Fruit fly (Drosophila melanogaster) whole organism, embryonic: ENCODE measurements around the gene mRpL13.

Experiments
- Bteb2 ChIP-seq: fragments of 200-800 bp; sonication (Bioruptor generic); optimal IDR thresholded peaks from 2 replicates; lab custom pipeline; 2016; ENCODE audit warnings: missing biosample characterization, missing genetic modification characterization
- CG10959 ChIP-seq: fragments of 200-800 bp; sonication (Bioruptor generic); IDR thresholded peaks from 2 replicates; pipeline ENCODE4 v1.3.6; 2022; ENCODE audit warnings: missing biosample characterization, missing genetic modification characterization
- CG11093 ChIP-seq: fragments of 200-800 bp; sonication (Bioruptor generic); IDR thresholded peaks from 3 replicates; pipeline ENCODE4 v1.3.6; 2022; ENCODE audit warnings: missing biosample characterization, missing genetic modification characterization
- CG12155 ChIP-seq: fragments of 200-800 bp; sonication (Bioruptor generic); optimal IDR thresholded peaks from 3 replicates; lab custom pipeline; 2016; ENCODE audit warnings: missing biosample characterization, missing genetic modification characterization
- CG12744 ChIP-seq: fragments of 200-800 bp; sonication (Bioruptor generic); optimal IDR thresholded peaks from 2 replicates; lab custom pipeline; 2016; ENCODE audit warnings: missing biosample characterization, missing genetic modification characterization
- CG15011 ChIP-seq: fragments of 200-800 bp; sonication (Bioruptor generic); optimal IDR thresholded peaks from 3 replicates; lab custom pipeline; 2018; ENCODE audit warnings: missing biosample characterization, mild to moderate bottlenecking, missing genetic modification characterization
- CG1529 ChIP-seq: fragments of 200-800 bp; sonication (Bioruptor generic); optimal IDR thresholded peaks from 3 replicates; lab custom pipeline; 2018; ENCODE audit warnings: missing biosample characterization, missing genetic modification characterization
- CG17912 ChIP-seq: fragments of 200-800 bp; sonication (Bioruptor generic); optimal IDR thresholded peaks from 2 replicates; lab custom pipeline; 2018; ENCODE audit warnings: missing biosample characterization, mild to moderate bottlenecking, missing genetic modification characterization
- CG1792 ChIP-seq: fragments of 200-800 bp; sonication (Bioruptor generic); optimal IDR thresholded peaks from 2 replicates; lab custom pipeline; 2016; ENCODE audit warnings: missing biosample characterization, missing genetic modification characterization
- CG2202 ChIP-seq: fragments of 200-800 bp; sonication (Bioruptor generic); optimal IDR thresholded peaks from 2 replicates; lab custom pipeline; 2018; ENCODE audit warnings: missing biosample characterization, mild to moderate bottlenecking, missing genetic modification characterization
- CG2712 ChIP-seq: fragments of 200-800 bp; optimal IDR thresholded peaks from 3 replicates; lab custom pipeline; 2019; ENCODE audit warnings: missing biosample characterization, mild to moderate bottlenecking, missing genetic modification characterization, moderate library complexity
- CG2889 ChIP-seq: fragments of 200-800 bp; sonication (Bioruptor generic); IDR thresholded peaks from 3 replicates; pipeline ENCODE4 v1.3.6; 2022; ENCODE audit warnings: missing biosample characterization, missing genetic modification characterization
- CG4282 ChIP-seq: fragments of 200-800 bp; sonication (Bioruptor generic); optimal IDR thresholded peaks from 2 replicates; lab custom pipeline; 2016; ENCODE audit warnings: missing biosample characterization, missing genetic modification characterization
- CG4854 ChIP-seq: fragments of 200-800 bp; sonication (Bioruptor generic); optimal IDR thresholded peaks from 2 replicates; lab custom pipeline; 2016; ENCODE audit warnings: missing biosample characterization, missing genetic modification characterization, inconsistent platforms
- CG6791 ChIP-seq: fragments of 200-800 bp; sonication (Bioruptor generic); IDR thresholded peaks from 3 replicates; pipeline ENCODE4 v1.3.6; 2022; ENCODE audit warnings: missing biosample characterization, missing genetic modification characterization; ENCODE audit not compliant: partially characterized antibody
- CG7745 ChIP-seq: fragments of 200-800 bp; sonication (Bioruptor generic); optimal IDR thresholded peaks from 2 replicates; lab custom pipeline; 2018; ENCODE audit warnings: missing biosample characterization, mild to moderate bottlenecking, missing genetic modification characterization, moderate library complexity
- CG7786 ChIP-seq: fragments of 200-800 bp; sonication (Bioruptor generic); optimal IDR thresholded peaks from 2 replicates; lab custom pipeline; 2016; ENCODE audit warnings: missing biosample characterization, missing genetic modification characterization
- CG7963 ChIP-seq: fragments of 200-800 bp; sonication (Bioruptor generic); IDR thresholded peaks from 3 replicates; pipeline ENCODE4 v1.3.6; 2022; ENCODE audit warnings: missing biosample characterization, missing genetic modification characterization; ENCODE audit not compliant: partially characterized antibody
- CHES-1-like ChIP-seq: fragments of 200-800 bp; sonication (Bioruptor generic); optimal IDR thresholded peaks from 2 replicates; lab custom pipeline; 2016; ENCODE audit warnings: missing biosample characterization, missing genetic modification characterization
- D19B ChIP-seq: fragments of 200-800 bp; sonication (Bioruptor generic); optimal IDR thresholded peaks from 2 replicates; lab custom pipeline; 2017; ENCODE audit warnings: missing biosample characterization, mild to moderate bottlenecking, missing genetic modification characterization
- Dip3 ChIP-seq: fragments of 200-800 bp; sonication (Bioruptor generic); optimal IDR thresholded peaks from 3 replicates; lab custom pipeline; 2016; ENCODE audit warnings: missing biosample characterization, missing genetic modification characterization
- Drgx ChIP-seq: fragments of 200-800 bp; sonication (Bioruptor generic); IDR thresholded peaks from 2 replicates; pipeline ENCODE4 v1.3.6; 2022; ENCODE audit warnings: missing biosample characterization, missing genetic modification characterization
- Eip74EF ChIP-seq, 2 experiments: fragments of 200-800 bp in 1 of 2; fragments of >200 bp in 1 of 2; sonication (Bioruptor generic) in 1 of 2; optimal IDR thresholded peaks; 2 replicates each; lab custom pipeline; 2017 to 2019; ENCODE audit warnings: missing biosample characterization in 2 of 2, missing genetic modification characterization in 2 of 2, mild to moderate bottlenecking in 1 of 2, moderate library complexity in 1 of 2
- Ets97D ChIP-seq: fragments of 200-800 bp; sonication (Bioruptor generic); optimal IDR thresholded peaks from 3 replicates; lab custom pipeline; 2016; ENCODE audit warnings: missing biosample characterization, missing genetic modification characterization
- Gug ChIP-seq: fragments of 200-800 bp; sonication (Bioruptor generic); IDR thresholded peaks from 4 replicates; pipeline ENCODE4 v1.3.6; 2022; ENCODE audit warnings: missing biosample characterization, missing genetic modification characterization
- HLH3B ChIP-seq: fragments of 200-800 bp; sonication (Bioruptor generic); IDR thresholded peaks from 2 replicates; pipeline ENCODE4 v1.3.6; 2022; ENCODE audit warnings: missing biosample characterization, missing genetic modification characterization
- HLH4C ChIP-seq: fragments of 200-800 bp; sonication (Bioruptor generic); IDR thresholded peaks from 3 replicates; pipeline ENCODE4 v1.3.6; 2022; ENCODE audit warnings: missing biosample characterization, missing genetic modification characterization; ENCODE audit not compliant: partially characterized antibody
- HLHmδ ChIP-seq: fragments of 200-800 bp; sonication (Bioruptor generic); optimal IDR thresholded peaks from 2 replicates; lab custom pipeline; 2018; ENCODE audit warnings: missing biosample characterization, mild to moderate bottlenecking, missing genetic modification characterization, moderate library complexity
- HmgZ ChIP-seq: fragments of 200-800 bp; sonication (Bioruptor generic); optimal IDR thresholded peaks from 2 replicates; lab custom pipeline; 2018; ENCODE audit warnings: missing biosample characterization, mild to moderate bottlenecking, missing genetic modification characterization
- Hmr ChIP-seq: fragments of 200-800 bp; sonication (Bioruptor generic); optimal IDR thresholded peaks from 3 replicates; lab custom pipeline; 2017; ENCODE audit warnings: mild to moderate bottlenecking, missing biosample characterization, missing genetic modification reagents, missing genetic modification characterization
- Hr3 ChIP-seq: fragments of 200-800 bp; sonication (Bioruptor generic); optimal IDR thresholded peaks from 3 replicates; lab custom pipeline; 2016; ENCODE audit warnings: missing biosample characterization, missing genetic modification characterization
- Ptx1 ChIP-seq: fragments of 200-800 bp; sonication (Bioruptor generic); IDR thresholded peaks from 2 replicates; pipeline ENCODE4 v1.3.6; 2022; ENCODE audit warnings: missing biosample characterization, missing genetic modification characterization
- Rx ChIP-seq: fragments of 200-800 bp; sonication (Bioruptor generic); IDR thresholded peaks from 2 replicates; pipeline ENCODE4 v1.3.6; 2022; ENCODE audit warnings: missing biosample characterization, missing genetic modification characterization
- Xbp1 ChIP-seq: fragments of 200-800 bp; sonication (Bioruptor generic); optimal IDR thresholded peaks from 3 replicates; lab custom pipeline; 2016; ENCODE audit warnings: missing biosample characterization, mild to moderate bottlenecking, missing genetic modification characterization
- ac ChIP-seq: fragments of 200-800 bp; sonication (Bioruptor generic); optimal IDR thresholded peaks from 3 replicates; lab custom pipeline; 2017; ENCODE audit warnings: missing biosample characterization, mild to moderate bottlenecking, missing genetic modification characterization
- al ChIP-seq: fragments of 200-800 bp; sonication (Bioruptor generic); IDR thresholded peaks from 2 replicates; pipeline ENCODE4 v1.3.6; 2022; ENCODE audit warnings: missing biosample characterization, missing genetic modification characterization
- amos ChIP-seq: fragments of 200-800 bp; sonication (Bioruptor generic); IDR thresholded peaks from 2 replicates; pipeline ENCODE4 v1.3.6; 2022; ENCODE audit warnings: missing biosample characterization, missing genetic modification characterization; ENCODE audit not compliant: partially characterized antibody
- cato ChIP-seq: fragments of 200-800 bp; sonication (Bioruptor generic); optimal IDR thresholded peaks from 2 replicates; lab custom pipeline; 2016; ENCODE audit warnings: missing biosample characterization, missing genetic modification characterization, borderline replicate concordance
- disco-r ChIP-seq: fragments of 200-800 bp; sonication (Bioruptor generic); optimal IDR thresholded peaks from 2 replicates; lab custom pipeline; 2016; ENCODE audit warnings: missing biosample characterization, missing genetic modification characterization
- dmrt11E ChIP-seq: fragments of 200-800 bp; sonication (Bioruptor generic); optimal IDR thresholded peaks from 3 replicates; lab custom pipeline; 2018; ENCODE audit warnings: missing biosample characterization, mild to moderate bottlenecking, missing genetic modification characterization, moderate library complexity
- dpn ChIP-seq, 2 experiments: fragments of 200-800 bp; sonication (Bioruptor generic); optimal IDR thresholded peaks; 3 replicates each; lab custom pipeline; 2016; ENCODE audit warnings: missing biosample characterization in 2 of 2, missing genetic modification characterization in 2 of 2
- eyg ChIP-seq: fragments of 200-800 bp; sonication (Bioruptor generic); optimal IDR thresholded peaks from 3 replicates; lab custom pipeline; 2016; ENCODE audit warnings: missing biosample characterization, missing genetic modification characterization
- her ChIP-seq: fragments of 200-800 bp; sonication (Bioruptor generic); optimal IDR thresholded peaks from 2 replicates; lab custom pipeline; 2016; ENCODE audit warnings: missing biosample characterization, missing genetic modification characterization
- jigr1 ChIP-seq: fragments of 200-800 bp; sonication (Bioruptor generic); IDR thresholded peaks from 3 replicates; pipeline ENCODE4 v1.3.6; 2022; ENCODE audit warnings: missing biosample characterization, missing genetic modification characterization
- jing ChIP-seq: fragments of 200-800 bp; sonication (Bioruptor generic); optimal IDR thresholded peaks from 2 replicates; lab custom pipeline; 2018; ENCODE audit warnings: missing biosample characterization, mild to moderate bottlenecking, missing genetic modification characterization
- mam ChIP-seq: fragments of 200-800 bp; sonication (Bioruptor generic); optimal IDR thresholded peaks from 3 replicates; lab custom pipeline; 2016; ENCODE audit warnings: missing biosample characterization, missing genetic modification characterization
- org-1 ChIP-seq: fragments of 200-800 bp; sonication (Bioruptor generic); optimal IDR thresholded peaks from 2 replicates; lab custom pipeline; 2017; ENCODE audit warnings: missing biosample characterization, missing genetic modification characterization
- pum ChIP-seq: fragments of 200-800 bp; sonication (Bioruptor generic); optimal IDR thresholded peaks from 2 replicates; lab custom pipeline; 2016; ENCODE audit warnings: missing biosample characterization, missing genetic modification characterization
- row ChIP-seq: fragments of 200-800 bp; sonication (Bioruptor generic); IDR thresholded peaks from 3 replicates; pipeline ENCODE4 v1.3.6; 2022; ENCODE audit warnings: missing biosample characterization, missing genetic modification characterization
- toy ChIP-seq: fragments of 200-800 bp; sonication (Bioruptor generic); IDR thresholded peaks from 2 replicates; pipeline ENCODE4 v1.3.6; 2022; ENCODE audit warnings: missing biosample characterization, missing genetic modification characterization
- vfl ChIP-seq: fragments of 200-800 bp; sonication (Bioruptor generic); optimal IDR thresholded peaks from 2 replicates; lab custom pipeline; 2016; ENCODE audit warnings: missing biosample characterization, missing genetic modification characterization

Gene mRpL13

DNA sequence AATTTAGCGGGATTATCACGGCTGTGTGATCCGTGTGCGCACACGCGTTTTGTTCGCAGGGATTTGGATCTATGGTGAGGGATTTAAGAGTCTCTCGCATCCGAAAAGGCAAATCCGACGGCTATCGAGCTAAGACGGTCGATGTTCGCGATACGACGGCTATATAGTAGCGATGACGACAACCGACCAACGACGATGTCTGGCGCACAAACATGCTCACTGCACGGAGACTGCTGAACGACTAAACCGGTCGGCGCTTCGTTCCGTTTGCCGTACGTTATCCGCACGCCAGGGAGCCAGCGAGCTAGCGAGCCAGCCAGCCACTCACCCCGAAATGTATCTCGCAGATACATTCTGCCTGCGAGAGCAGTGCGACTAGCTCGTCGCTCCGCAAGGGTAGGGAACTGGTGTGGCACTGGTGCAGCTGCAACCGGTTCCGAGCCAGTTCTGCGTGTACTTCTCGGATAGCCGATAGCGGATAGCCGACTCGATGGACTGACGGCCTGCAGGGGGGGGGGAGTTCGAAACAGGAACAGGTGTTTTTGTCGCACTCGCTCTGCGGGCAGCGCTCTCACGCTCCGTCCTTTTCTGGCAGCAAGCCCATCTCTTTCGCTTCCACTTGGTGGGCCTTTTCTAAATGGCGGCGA is 22.1 kb upstream of the mRpL13 start, which contains the start of gene tup (continued):
- TF ChIP-seq Eip74EF (GFP tag; optimal IDR thresholded peaks at IDR 0.05; lab: Kevin White, UChicago): no peak
- TF ChIP-seq Xbp1 (GFP tag; lab: Kevin White, UChicago): no peak
- no peak for TF ChIP-seq Rx (GFP tag; lab: Robert Waterston, UW)
- TF ChIP-seq CG7745: peak; percentile 49
- peak; percentile 2 for TF ChIP-seq Hmr (GFP tag; lab: Kevin White, UChicago)
- TF ChIP-seq Ets97D: no peak
- TF ChIP-seq CG15011: no peak
- TF ChIP-seq CG2202 (tag; lab: Kevin White, UChicago): no peak
- peak; percentile 32; the same call in 1 of the 2 replicates for TF ChIP-seq Drgx (GFP tag; lab: Robert Waterston, UW)
- TF ChIP-seq CG10959: no peak
- TF ChIP-seq D19B (GFP tag; lab: Kevin White, UChicago): no peak
- TF ChIP-seq disco-r: no peak
- TF ChIP-seq HLH4C (GFP tag; lab: Robert Waterston, UW): peak; percentile 49; the same call in 2 of the 3 replicates
- no peak for TF ChIP-seq CG1792 (GFP tag; lab: Kevin White, UChicago)
- no peak for TF ChIP-seq CG1529 (GFP tag; lab: Kevin White, UChicago)
- TF ChIP-seq mam (GFP tag; lab: Kevin White, UChicago): no peak
- no peak for TF ChIP-seq jigr1
- TF ChIP-seq Ptx1 (GFP tag; lab: Robert Waterston, UW): no peak
- TF ChIP-seq Hr3 (GFP tag; lab: Kevin White, UChicago): no peak
- no peak for TF ChIP-seq al (GFP tag; lab: Robert Waterston, UW)
- no peak for TF ChIP-seq vfl (GFP tag; lab: Kevin White, UChicago)
- peak; percentile 84 for TF ChIP-seq ac
- TF ChIP-seq org-1: no peak
- TF ChIP-seq CG4282 (GFP tag; lab: Kevin White, UChicago): no peak
- TF ChIP-seq HLHmδ: peak; percentile 41
- TF ChIP-seq amos: peak; percentile 27; the same call in 1 of the 2 replicates
- peak; percentile 53 for TF ChIP-seq jing
- no peak for TF ChIP-seq Bteb2 (GFP tag; lab: Kevin White, UChicago)
- TF ChIP-seq CG4854 (GFP tag; lab: Kevin White, UChicago): no peak
- no peak for TF ChIP-seq dmrt11E
- no peak for TF ChIP-seq CHES-1-like (GFP tag; lab: Kevin White, UChicago)
- TF ChIP-seq CG12155 (GFP tag; lab: Kevin White, UChicago): no peak
- peak; percentile 4 for TF ChIP-seq her (GFP tag; lab: Kevin White, UChicago)
- no peak for TF ChIP-seq CG6791
- TF ChIP-seq Gug: no peak
- TF ChIP-seq cato (GFP tag; lab: Kevin White, UChicago): no peak
- no peak for TF ChIP-seq CG12744
- peak; percentile 13; the same call in 1 of the 3 replicates for TF ChIP-seq row
- TF ChIP-seq CG11093 (GFP tag; lab: Robert Waterston, UW): no peak
- no peak for TF ChIP-seq Dip3 (GFP tag; lab: Kevin White, UChicago)
- no peak for TF ChIP-seq CG7786 (GFP tag; lab: Kevin White, UChicago)
- TF ChIP-seq toy: no peak
- TF ChIP-seq eyg (GFP tag; lab: Kevin White, UChicago): no peak
- TF ChIP-seq dpn (GFP tag; optimal IDR thresholded peaks at IDR 0.05; lab: Kevin White, UChicago): no peak
- TF ChIP-seq CG17912: no peak
- TF ChIP-seq CG2889 (GFP tag; lab: Robert Waterston, UW): no peak
- TF ChIP-seq CG2712 (tag; lab: Kevin White, UChicago): peak; percentile 26
- TF ChIP-seq HLH3B (GFP tag; lab: Robert Waterston, UW): 0 out of 2 replicates have a peak, but pooled peaks have one; percentile 10
- TF ChIP-seq pum (GFP tag; lab: Kevin White, UChicago): no peak
- TF ChIP-seq CG7963 (GFP tag; lab: Robert Waterston, UW): no peak
- TF ChIP-seq HmgZ (tag; lab: Kevin White, UChicago): peak; percentile 30
